Fruit fly (Drosophila melanogaster): ENCODE results near the gene CG31407.

CG31407 gene

dm6 chr3R:10042664-10043372 lies 17.9 kb upstream of the CG31407 start, which contains the start of the genes Mical and CG3909 (continued):
- TF ChIP-seq CG1024 (GFP tag; IDR thresholded peaks at IDR 0.05) = peak; percentile 76
- TF ChIP-seq D (optimal IDR thresholded peaks at IDR 0.05) = no peak
- peak; percentile 59 for TF ChIP-seq D (GFP tag; optimal IDR thresholded peaks at IDR 0.05)
- peak; percentile 28 for TF ChIP-seq BEAF-32 (GFP tag; optimal IDR thresholded peaks at IDR 0.05)
- no peak for TF ChIP-seq slp2 (GFP tag; optimal IDR thresholded peaks at IDR 0.05)
- peak; percentile 70 for TF ChIP-seq Dref (GFP tag; IDR thresholded peaks at IDR 0.05)
- no peak for TF ChIP-seq Tbp (GFP tag; optimal IDR thresholded peaks at IDR 0.05)
- TF ChIP-seq ind (GFP tag; optimal IDR thresholded peaks at IDR 0.05) = peak; percentile 86
- TF ChIP-seq Awh (GFP tag; IDR thresholded peaks at IDR 0.05) = peak; percentile 81
- TF ChIP-seq az2 (GFP tag; optimal IDR thresholded peaks at IDR 0.05) = peak; percentile 86
- no peak for TF ChIP-seq h (optimal IDR thresholded peaks at IDR 0.05)
- peak; percentile 96 for TF ChIP-seq CG9932 (GFP tag; IDR thresholded peaks at IDR 0.05)
- TF ChIP-seq slou (GFP tag; optimal IDR thresholded peaks at IDR 0.05) = peak; percentile 58
- peak; percentile 40 for TF ChIP-seq CG6813 (GFP tag; optimal IDR thresholded peaks at IDR 0.05)
- TF ChIP-seq hth (optimal IDR thresholded peaks at IDR 0.05) = no peak
- TF ChIP-seq bab2 (GFP tag; optimal IDR thresholded peaks at IDR 0.05) = peak; percentile 54
- no peak for TF ChIP-seq Sin3A (optimal IDR thresholded peaks at IDR 0.05)
- no peak for TF ChIP-seq abd-A (tag; optimal IDR thresholded peaks at IDR 0.05)
- TF ChIP-seq CG16815 (GFP tag; optimal IDR thresholded peaks at IDR 0.05) = peak; percentile 66
- peak; percentile 96 for TF ChIP-seq CG32532 (GFP tag; IDR thresholded peaks at IDR 0.05)
- peak; percentile 31 for TF ChIP-seq Max (GFP tag; optimal IDR thresholded peaks at IDR 0.05)
- peak; percentile 92 for TF ChIP-seq stc (GFP tag; IDR thresholded peaks at IDR 0.05)
- peak; percentile 70 for TF ChIP-seq E2f2 (GFP tag; IDR thresholded peaks at IDR 0.05)
- peak; percentile 90 for TF ChIP-seq CG6689 (GFP tag; IDR thresholded peaks at IDR 0.05)
- no peak for TF ChIP-seq kni (GFP tag; optimal IDR thresholded peaks at IDR 0.05)
- peak; percentile 36 for TF ChIP-seq CG34376 (GFP tag; optimal IDR thresholded peaks at IDR 0.05)
- TF ChIP-seq bowl (GFP tag; IDR thresholded peaks at IDR 0.05) = peak; percentile 56; the same call in 1 of the 2 replicates
- peak; percentile 81 for TF ChIP-seq CG8290 (GFP tag; optimal IDR thresholded peaks at IDR 0.05)
- TF ChIP-seq CG8290 (tag; optimal IDR thresholded peaks at IDR 0.05) = peak in 1 of 2 experiments; percentile 68
- no peak for TF ChIP-seq grn (GFP tag; optimal IDR thresholded peaks at IDR 0.05)
- peak; percentile 83 for TF ChIP-seq CG10366 (GFP tag; IDR thresholded peaks at IDR 0.05)
- no peak for TF ChIP-seq Elba2 (GFP tag; optimal IDR thresholded peaks at IDR 0.05)
- peak; percentile 86 for TF ChIP-seq Nf-YC (tag; optimal IDR thresholded peaks at IDR 0.05)
- no peak for TF ChIP-seq CkIIα-i1 (GFP tag; IDR thresholded peaks at IDR 0.05)
- peak; percentile 69 for TF ChIP-seq caup (GFP tag; optimal IDR thresholded peaks at IDR 0.05; ENCODE audit: severe bottlenecking)
- no peak for TF ChIP-seq shn (GFP tag; optimal IDR thresholded peaks at IDR 0.05)
- TF ChIP-seq Abd-B (GFP tag; optimal IDR thresholded peaks at IDR 0.05) = peak; percentile 81
- TF ChIP-seq sqz (GFP tag; optimal IDR thresholded peaks at IDR 0.05) = no peak
- no peak for TF ChIP-seq Doc3 (GFP tag; IDR thresholded peaks at IDR 0.05; ENCODE audit: partially characterized antibody)
- TF ChIP-seq Dip2 (GFP tag; IDR thresholded peaks at IDR 0.05) = no peak
- TF ChIP-seq her (GFP tag; optimal IDR thresholded peaks at IDR 0.05) = no peak
- no peak for TF ChIP-seq CG12071 (GFP tag; optimal IDR thresholded peaks at IDR 0.05)
- TF ChIP-seq ATbp (GFP tag; optimal IDR thresholded peaks at IDR 0.05) = peak; percentile 53
- TF ChIP-seq Dip3 (GFP tag; optimal IDR thresholded peaks at IDR 0.05) = no peak
- no peak for TF ChIP-seq CG9609 (GFP tag; optimal IDR thresholded peaks at IDR 0.05)
- no peak for TF ChIP-seq CG3995 (GFP tag; optimal IDR thresholded peaks at IDR 0.05)
- peak; percentile 28 for TF ChIP-seq vfl (GFP tag; optimal IDR thresholded peaks at IDR 0.05)
- peak; percentile 35 for TF ChIP-seq CG30431 (GFP tag; optimal IDR thresholded peaks at IDR 0.05)
- no peak for TF ChIP-seq mld (GFP tag; IDR thresholded peaks at IDR 0.05; ENCODE audit: partially characterized antibody)
- TF ChIP-seq MESR4 (GFP tag; optimal IDR thresholded peaks at IDR 0.05) = peak; percentile 64
- peak; percentile 81 for TF ChIP-seq CG12155 (GFP tag; optimal IDR thresholded peaks at IDR 0.05)
- peak; percentile 87 for TF ChIP-seq Hmr (GFP tag; optimal IDR thresholded peaks at IDR 0.05)

Data from whole organism, embryonic.